Worm (Caenorhabditis elegans) whole organism, late embryonic: ENCODE data around the gene C18D4.3.

Experiments
- C08G9.2 ChIP-seq: sonication (generic microtip); optimal IDR thresholded peaks from 2 replicates; lab custom pipeline; 2016; ENCODE audit warnings: mild to moderate bottlenecking, missing genetic modification characterization, moderate library complexity, missing compliant biosample characterization
- K02D7.2 ChIP-seq: sonication (generic microtip); optimal IDR thresholded peaks from 2 replicates; lab custom pipeline; 2017; ENCODE audit warnings: mild to moderate bottlenecking, missing genetic modification characterization, missing compliant biosample characterization
- K09A11.1 ChIP-seq: sonication (generic microtip); optimal IDR thresholded peaks from 2 replicates; lab custom pipeline; 2017; ENCODE audit warnings: antibody characterized with exemption, mild to moderate bottlenecking, missing genetic modification characterization, missing compliant biosample characterization; ENCODE audit not compliant: insufficient read depth
- T23F11.4 ChIP-seq: fragments of 200-800 bp; sonication (Bioruptor generic); optimal IDR thresholded peaks from 2 replicates; lab custom pipeline; 2018; ENCODE audit warnings: mild to moderate bottlenecking, missing genetic modification characterization, missing compliant biosample characterization
- Y22D7AL.16 ChIP-seq: sonication (generic microtip); optimal IDR thresholded peaks from 2 replicates; lab custom pipeline; 2016; ENCODE audit warnings: missing genetic modification characterization, missing compliant biosample characterization
- ahr-1 ChIP-seq: sonication (generic microtip); optimal IDR thresholded peaks from 2 replicates; lab custom pipeline; 2016; ENCODE audit warnings: missing genetic modification characterization, missing compliant biosample characterization
- ceh-30 ChIP-seq: fragments of 150-350 bp; optimal IDR thresholded peaks from 2 replicates; lab custom pipeline; 2014; ENCODE audit warnings: missing biosample characterization, missing genetic modification characterization
- ceh-31 ChIP-seq: sonication (generic microtip); optimal IDR thresholded peaks from 2 replicates; lab custom pipeline; 2016; ENCODE audit warnings: missing genetic modification characterization, missing compliant biosample characterization
- ceh-34 ChIP-seq: sonication (generic microtip); optimal IDR thresholded peaks from 2 replicates; lab custom pipeline; 2016; ENCODE audit warnings: mild to moderate bottlenecking, missing genetic modification characterization, missing compliant biosample characterization
- ceh-45 ChIP-seq: fragments of 200-800 bp; sonication (Bioruptor generic); IDR thresholded peaks from 2 replicates; pipeline ENCODE4 v1.3.6; 2022; ENCODE audit warnings: missing genetic modification reagents, missing genetic modification characterization, missing compliant biosample characterization
- ceh-6 ChIP-seq: fragments of 200-800 bp; sonication (Bioruptor generic); optimal IDR thresholded peaks from 2 replicates; lab custom pipeline; 2018; ENCODE audit warnings: mild to moderate bottlenecking, missing genetic modification characterization, missing compliant biosample characterization
- ceh-9 ChIP-seq: sonication (generic microtip); optimal IDR thresholded peaks from 2 replicates; lab custom pipeline; 2016; ENCODE audit warnings: mild to moderate bottlenecking, missing genetic modification characterization, inconsistent platforms, missing compliant biosample characterization
- che-1 ChIP-seq: sonication (generic microtip); optimal IDR thresholded peaks from 2 replicates; lab custom pipeline; 2016; ENCODE audit warnings: mild to moderate bottlenecking, missing genetic modification characterization, missing compliant biosample characterization
- dmd-4 ChIP-seq: sonication (generic microtip); optimal IDR thresholded peaks from 2 replicates; lab custom pipeline; 2016; ENCODE audit warnings: borderline replicate concordance, missing genetic modification characterization, missing compliant biosample characterization
- elt-2 ChIP-seq: sonication (generic microtip); optimal IDR thresholded peaks from 2 replicates; lab custom pipeline; 2016; ENCODE audit warnings: missing genetic modification reagents, missing genetic modification characterization, missing compliant biosample characterization
- elt-4 ChIP-seq: sonication (generic microtip); optimal IDR thresholded peaks from 2 replicates; lab custom pipeline; 2016; ENCODE audit warnings: missing genetic modification characterization, missing compliant biosample characterization
- eyg-1 ChIP-seq: sonication (generic microtip); optimal IDR thresholded peaks from 2 replicates; lab custom pipeline; 2016; ENCODE audit warnings: missing genotype, missing genetic modification characterization, missing compliant biosample characterization
- fax-1 ChIP-seq: sonication (generic microtip); optimal IDR thresholded peaks from 2 replicates; lab custom pipeline; 2016; ENCODE audit warnings: missing genotype, missing genetic modification characterization, missing compliant biosample characterization
- fkh-6 ChIP-seq: sonication (generic microtip); optimal IDR thresholded peaks from 2 replicates; lab custom pipeline; 2016; ENCODE audit warnings: missing genetic modification characterization, missing compliant biosample characterization
- gmeb-2 ChIP-seq: sonication (generic microtip); optimal IDR thresholded peaks from 2 replicates; lab custom pipeline; 2016; ENCODE audit warnings: missing genetic modification characterization, inconsistent platforms, missing compliant biosample characterization
- hlh-13 ChIP-seq: fragments of 200-800 bp; sonication (Bioruptor generic); optimal IDR thresholded peaks from 2 replicates; lab custom pipeline; 2018; ENCODE audit warnings: mild to moderate bottlenecking, missing genetic modification characterization, missing compliant biosample characterization
- hlh-15 ChIP-seq: sonication (generic microtip); optimal IDR thresholded peaks from 2 replicates; lab custom pipeline; 2016; ENCODE audit warnings: missing genetic modification characterization, missing compliant biosample characterization
- hlh-30 ChIP-seq: sonication (generic microtip); optimal IDR thresholded peaks from 2 replicates; lab custom pipeline; 2017; ENCODE audit warnings: antibody characterized with exemption, missing genetic modification characterization, missing compliant biosample characterization; ENCODE audit not compliant: insufficient read depth
- hlh-6 ChIP-seq: sonication (generic microtip); optimal IDR thresholded peaks from 2 replicates; lab custom pipeline; 2016; ENCODE audit warnings: missing genotype, missing genetic modification characterization, missing compliant biosample characterization
- lim-6 ChIP-seq: sonication (generic microtip); optimal IDR thresholded peaks from 2 replicates; lab custom pipeline; 2016; ENCODE audit warnings: missing genetic modification characterization, missing compliant biosample characterization
- nfya-1 ChIP-seq: sonication (generic microtip); optimal IDR thresholded peaks from 2 replicates; lab custom pipeline; 2017; ENCODE audit warnings: missing genetic modification characterization, mild to moderate bottlenecking, missing compliant biosample characterization, antibody characterized with exemption, moderate library complexity
- nhr-11 ChIP-seq: fragments of 150-350 bp; optimal IDR thresholded peaks from 2 replicates; lab custom pipeline; 2014; ENCODE audit warnings: missing biosample characterization, missing genetic modification characterization
- nhr-232 ChIP-seq: sonication (generic microtip); optimal IDR thresholded peaks from 2 replicates; lab custom pipeline; 2016; ENCODE audit warnings: missing genetic modification characterization, missing compliant biosample characterization
- odd-2 ChIP-seq: sonication (generic microtip); optimal IDR thresholded peaks from 2 replicates; lab custom pipeline; 2017; ENCODE audit warnings: antibody characterized with exemption, mild to moderate bottlenecking, missing genetic modification characterization, missing compliant biosample characterization
- pat-9 ChIP-seq: fragments of 200-800 bp; sonication (Bioruptor generic); optimal IDR thresholded peaks from 2 replicates; lab custom pipeline; 2018; ENCODE audit warnings: mild to moderate bottlenecking, missing genetic modification characterization, moderate library complexity, missing compliant biosample characterization
- pha-2 ChIP-seq: sonication (generic microtip); optimal IDR thresholded peaks from 2 replicates; lab custom pipeline; 2017; ENCODE audit warnings: mild to moderate bottlenecking, missing genetic modification characterization, missing compliant biosample characterization
- pha-4 ChIP-seq: fragments of 150-350 bp; optimal IDR thresholded peaks from 2 replicates; lab custom pipeline; 2018; ENCODE audit warnings: missing biosample characterization, missing genetic modification reagents, missing genetic modification characterization
- pros-1 ChIP-seq: fragments of 150-350 bp; optimal IDR thresholded peaks from 2 replicates; lab custom pipeline; 2014; ENCODE audit warnings: missing biosample characterization, missing genetic modification reagents, missing genetic modification characterization
- ref-2 ChIP-seq: sonication (generic microtip); optimal IDR thresholded peaks from 2 replicates; lab custom pipeline; 2016; ENCODE audit warnings: missing genetic modification characterization, missing compliant biosample characterization
- sdc-2 ChIP-seq: sonication (generic microtip); optimal IDR thresholded peaks from 2 replicates; lab custom pipeline; 2016; ENCODE audit warnings: missing genotype, missing genetic modification characterization, missing compliant biosample characterization
- sox-4 ChIP-seq: sonication (generic microtip); optimal IDR thresholded peaks from 2 replicates; lab custom pipeline; 2017; ENCODE audit warnings: mild to moderate bottlenecking, missing genetic modification characterization, inconsistent platforms, missing compliant biosample characterization
- syd-9 ChIP-seq: sonication (generic microtip); optimal IDR thresholded peaks from 2 replicates; lab custom pipeline; 2016; ENCODE audit warnings: mild to moderate bottlenecking, missing genetic modification characterization, moderate library complexity, missing compliant biosample characterization
- tbx-2 ChIP-seq: sonication (generic microtip); optimal IDR thresholded peaks from 2 replicates; lab custom pipeline; 2016; ENCODE audit warnings: missing genetic modification characterization, missing compliant biosample characterization
- unc-42 ChIP-seq: sonication (generic microtip); optimal IDR thresholded peaks from 2 replicates; lab custom pipeline; 2016; ENCODE audit warnings: missing genotype, missing genetic modification characterization, missing compliant biosample characterization
- unc-86 ChIP-seq: sonication (generic microtip); optimal IDR thresholded peaks from 2 replicates; lab custom pipeline; 2016; ENCODE audit warnings: missing genetic modification characterization, missing compliant biosample characterization
- zip-5 ChIP-seq: sonication (generic microtip); optimal IDR thresholded peaks from 2 replicates; lab custom pipeline; 2016; ENCODE audit warnings: missing genetic modification characterization, missing compliant biosample characterization
- ztf-16 ChIP-seq: sonication (generic microtip); optimal IDR thresholded peaks from 2 replicates; lab custom pipeline; 2017; ENCODE audit warnings: missing genetic modification characterization, missing compliant biosample characterization

The C18D4.3 gene

ce11 chrV:17532686-17533085 lies at the start of gene C18D4.3:
TSS of gene C18D4.3 (minus strand) at chrV:17532786.
- no peak for TF ChIP-seq unc-42 (tag; lab: Kevin White, UChicago)
- no peak for TF ChIP-seq pros-1 (tag; lab: Kevin White, UChicago)
- TF ChIP-seq nfya-1 (tag; lab: Kevin White, UChicago) = no peak
- no peak for TF ChIP-seq lim-6
- TF ChIP-seq che-1 (tag; lab: Kevin White, UChicago) = no peak
- TF ChIP-seq eyg-1 = no peak
- TF ChIP-seq pha-2 (tag; lab: Kevin White, UChicago) = no peak
- no peak for TF ChIP-seq ceh-30
- no peak for TF ChIP-seq pha-4 (tag; lab: Kevin White, UChicago)
- no peak for TF ChIP-seq tbx-2
- TF ChIP-seq elt-4 = no peak
- TF ChIP-seq unc-86 = no peak
- no peak for TF ChIP-seq sdc-2 (tag; lab: Kevin White, UChicago)

- TF ChIP-seq ceh-45 (GFP tag; lab: Robert Waterston, UW) (no peak), hlh-6 (tag; lab: Kevin White, UChicago) (no peak)
These were observed 47.4 kb upstream of the C18D4.3 start for ce11 chrV:17580017-17580416.

- TF ChIP-seq K09A11.1 (tag; lab: Kevin White, UChicago) = no peak
- no peak for TF ChIP-seq ceh-6 (GFP tag; lab: Kevin White, UChicago)
- no peak for TF ChIP-seq ahr-1 (tag; lab: Kevin White, UChicago)
These were observed 34.3 kb upstream of the C18D4.3 start, which contains the start of gene C38D9.2 for ce11 chrV:17566850-17567249. TSS of gene C38D9.2 (plus strand) at chrV:17567150.

- TF ChIP-seq K02D7.2 (no peak), ceh-34 (tag; lab: Kevin White, UChicago) (no peak), hlh-30 (no peak), ceh-6 (GFP tag; lab: Kevin White, UChicago) (no peak), syd-9 (no peak), C08G9.2 (tag; lab: Kevin White, UChicago) (no peak), hlh-15 (no peak), fkh-6 (no peak), che-1 (tag; lab: Kevin White, UChicago) (no peak), eyg-1 (no peak), ref-2 (tag; lab: Kevin White, UChicago) (no peak), unc-42 (tag; lab: Kevin White, UChicago) (no peak), sox-4 (no peak), ceh-31 (no peak), zip-5 (tag; lab: Kevin White, UChicago) (no peak), odd-2 (tag; lab: Kevin White, UChicago) (no peak), fax-1 (no peak), ztf-16 (tag; lab: Kevin White, UChicago) (no peak), Y22D7AL.16 (tag; lab: Kevin White, UChicago) (no peak), T23F11.4 (GFP tag; lab: Kevin White, UChicago) (no peak)
These were observed 33.3 kb upstream of the C18D4.3 start, which contains the start of gene fbxa-171 for ce11 chrV:17565903-17566302. TSS of gene fbxa-171 (minus strand) at chrV:17566003.

- TF ChIP-seq hlh-30 (no peak), nhr-232 (tag; lab: Kevin White, UChicago) (no peak), ceh-9 (tag; lab: Kevin White, UChicago) (no peak), zip-5 (tag; lab: Kevin White, UChicago) (no peak), gmeb-2 (no peak), hlh-13 (no peak), ceh-30 (no peak), dmd-4 (tag; lab: Kevin White, UChicago) (no peak), nhr-11 (tag; lab: Kevin White, UChicago) (no peak), pat-9 (no peak), T23F11.4 (GFP tag; lab: Kevin White, UChicago) (no peak), elt-2 (tag; lab: Kevin White, UChicago) (no peak), syd-9 (no peak)
These were observed 26.4 kb upstream of the C18D4.3 start, which contains the start of gene fbxa-172 for ce11 chrV:17558946-17559345. TSS of gene fbxa-172 (plus strand) at chrV:17559246.
